Fruit fly (Drosophila melanogaster) whole organism, prepupa: ENCODE measurements around the gene CG31321.

ENCODE experiments used
- Blimp-1 ChIP-seq: fragments of 200-800 bp; sonication (Bioruptor generic); optimal IDR thresholded peaks from 3 replicates; lab custom pipeline; 2017; ENCODE audit warnings: missing biosample characterization, missing genetic modification characterization, mild to moderate bottlenecking, moderate library complexity, missing genetic modification reagents
- CG10631 ChIP-seq: fragments of 200-800 bp; sonication (Bioruptor generic); optimal IDR thresholded peaks from 2 replicates; lab custom pipeline; 2016; ENCODE audit warnings: missing biosample characterization, missing genetic modification characterization
- CG10669 ChIP-seq: fragments of 200-800 bp; sonication (Bioruptor generic); optimal IDR thresholded peaks from 3 replicates; lab custom pipeline; 2018; ENCODE audit warnings: missing biosample characterization, mild to moderate bottlenecking, missing genetic modification characterization, moderate library complexity
- CG11294 ChIP-seq: fragments of 200-800 bp; sonication (Bioruptor generic); IDR thresholded peaks from 2 replicates; pipeline ENCODE4 v1.3.6; 2022; ENCODE audit warnings: missing biosample characterization, missing genetic modification characterization
- CG11762 ChIP-seq: fragments of 200-800 bp; sonication (Bioruptor generic); optimal IDR thresholded peaks from 3 replicates; lab custom pipeline; 2016; ENCODE audit warnings: missing biosample characterization, missing genetic modification characterization; ENCODE audit not compliant: insufficient read depth
- CG11902 ChIP-seq: fragments of 200-800 bp; sonication (Bioruptor generic); optimal IDR thresholded peaks from 3 replicates; lab custom pipeline; 2016; ENCODE audit warnings: missing biosample characterization, missing genetic modification characterization
- CG15336 ChIP-seq: fragments of 200-800 bp; sonication (Bioruptor generic); IDR thresholded peaks from 2 replicates; pipeline ENCODE4 v1.3.6; 2022; ENCODE audit warnings: missing biosample characterization, missing genetic modification characterization
- CG1621 ChIP-seq: fragments of 200-800 bp; sonication (Bioruptor generic); optimal IDR thresholded peaks from 3 replicates; lab custom pipeline; 2018; ENCODE audit warnings: missing biosample characterization, mild to moderate bottlenecking, missing genetic modification characterization
- CG16779 ChIP-seq: fragments of 200-800 bp; sonication (Bioruptor generic); optimal IDR thresholded peaks from 3 replicates; lab custom pipeline; 2017; ENCODE audit warnings: missing biosample characterization, mild to moderate bottlenecking, missing genetic modification characterization
- CG3032 ChIP-seq: fragments of 200-800 bp; optimal IDR thresholded peaks from 2 replicates; lab custom pipeline; 2019; ENCODE audit warnings: missing biosample characterization, mild to moderate bottlenecking, missing genetic modification characterization, moderate library complexity
- CG31627 ChIP-seq: fragments of 200-800 bp; sonication (Bioruptor generic); optimal IDR thresholded peaks from 3 replicates; lab custom pipeline; 2016; ENCODE audit warnings: missing biosample characterization, missing genetic modification characterization
- CG32006 ChIP-seq: fragments of 200-800 bp; sonication (Bioruptor generic); optimal IDR thresholded peaks from 3 replicates; lab custom pipeline; 2017; ENCODE audit warnings: missing biosample characterization, mild to moderate bottlenecking, missing genetic modification characterization
- CG34406 ChIP-seq: fragments of 200-800 bp; sonication (Bioruptor generic); optimal IDR thresholded peaks from 3 replicates; lab custom pipeline; 2016; ENCODE audit warnings: missing biosample characterization, missing genetic modification characterization
- CG4318 ChIP-seq: fragments of 200-800 bp; sonication (Bioruptor generic); optimal IDR thresholded peaks from 3 replicates; lab custom pipeline; 2017; ENCODE audit warnings: missing biosample characterization, mild to moderate bottlenecking, missing genetic modification characterization
- CG6163 ChIP-seq: fragments of 200-800 bp; sonication (Bioruptor generic); IDR thresholded peaks from 3 replicates; pipeline ENCODE4 v1.3.6; 2022; ENCODE audit warnings: missing biosample characterization, missing genetic modification characterization
- CG6276 ChIP-seq: fragments of 200-800 bp; sonication (Bioruptor generic); optimal IDR thresholded peaks from 2 replicates; lab custom pipeline; 2017; ENCODE audit warnings: missing biosample characterization, mild to moderate bottlenecking, missing genetic modification characterization
- CG6792 ChIP-seq: fragments of 200-800 bp; sonication (Bioruptor generic); optimal IDR thresholded peaks from 3 replicates; lab custom pipeline; 2016; ENCODE audit warnings: missing biosample characterization, missing genetic modification characterization
- CG6854 ChIP-seq: fragments of 200-800 bp; sonication (Bioruptor generic); optimal IDR thresholded peaks from 2 replicates; lab custom pipeline; 2017; ENCODE audit warnings: missing biosample characterization, mild to moderate bottlenecking, missing genetic modification characterization
- CG7368 ChIP-seq: fragments of 200-800 bp; sonication (Bioruptor generic); optimal IDR thresholded peaks from 3 replicates; lab custom pipeline; 2016; ENCODE audit warnings: missing biosample characterization, missing genetic modification characterization
- CG8119 ChIP-seq: fragments of 200-800 bp; sonication (Bioruptor generic); IDR thresholded peaks from 3 replicates; pipeline ENCODE4 v1.3.6; 2022; ENCODE audit warnings: missing biosample characterization, missing genetic modification characterization
- CG8319 ChIP-seq: fragments of 200-800 bp; sonication (Bioruptor generic); optimal IDR thresholded peaks from 3 replicates; lab custom pipeline; 2016; ENCODE audit warnings: missing biosample characterization, missing genetic modification characterization
- CG8632 ChIP-seq: fragments of 200-800 bp; sonication (Bioruptor generic); optimal IDR thresholded peaks from 3 replicates; lab custom pipeline; 2016; ENCODE audit warnings: missing biosample characterization, missing genetic modification characterization
- CG9139 ChIP-seq: fragments of 200-800 bp; sonication (Bioruptor generic); optimal IDR thresholded peaks from 3 replicates; lab custom pipeline; 2017; ENCODE audit warnings: missing biosample characterization, mild to moderate bottlenecking, missing genetic modification characterization
- Eip75B ChIP-seq: fragments of 200-800 bp; sonication (Bioruptor generic); optimal IDR thresholded peaks from 3 replicates; lab custom pipeline; 2016; ENCODE audit warnings: missing biosample characterization, missing genetic modification characterization
- Eip93F ChIP-seq: fragments of 200-800 bp; sonication (Bioruptor generic); optimal IDR thresholded peaks from 2 replicates; lab custom pipeline; 2016; ENCODE audit warnings: missing biosample characterization, mild to moderate bottlenecking, missing genetic modification characterization
- Ets21C ChIP-seq: fragments of 200-800 bp; sonication (Bioruptor generic); optimal IDR thresholded peaks from 3 replicates; lab custom pipeline; 2016; ENCODE audit warnings: missing biosample characterization, missing genetic modification characterization
- Gug ChIP-seq: fragments of 200-800 bp; sonication (Bioruptor generic); IDR thresholded peaks from 2 replicates; pipeline ENCODE4 v1.3.6; 2022; ENCODE audit warnings: missing biosample characterization, missing genetic modification characterization
- Hr39 ChIP-seq: fragments of 200-800 bp; sonication (Bioruptor generic); optimal IDR thresholded peaks from 2 replicates; lab custom pipeline; 2016; ENCODE audit warnings: missing biosample characterization, missing genetic modification characterization
- Hr4 ChIP-seq: fragments of 200-800 bp; sonication (Bioruptor generic); optimal IDR thresholded peaks from 3 replicates; lab custom pipeline; 2016; ENCODE audit warnings: missing biosample characterization, missing genetic modification characterization
- Lpt ChIP-seq: fragments of 200-800 bp; sonication (Bioruptor generic); optimal IDR thresholded peaks from 3 replicates; lab custom pipeline; 2016; ENCODE audit warnings: missing biosample characterization, missing genetic modification characterization
- Met ChIP-seq: fragments of 200-800 bp; sonication (Bioruptor generic); optimal IDR thresholded peaks from 3 replicates; lab custom pipeline; 2016; ENCODE audit warnings: missing biosample characterization, missing genetic modification characterization
- Smox ChIP-seq: fragments of 200-800 bp; sonication (Bioruptor generic); optimal IDR thresholded peaks from 3 replicates; lab custom pipeline; 2016; ENCODE audit warnings: missing biosample characterization, missing genetic modification characterization
- Sox14 ChIP-seq: fragments of 200-800 bp; sonication (Bioruptor generic); optimal IDR thresholded peaks from 3 replicates; lab custom pipeline; 2016; ENCODE audit warnings: missing biosample characterization, missing genetic modification characterization
- acj6 ChIP-seq: fragments of 200-800 bp; sonication (Bioruptor generic); optimal IDR thresholded peaks from 3 replicates; lab custom pipeline; 2016; ENCODE audit warnings: missing biosample characterization, missing genetic modification characterization
- dsx ChIP-seq: fragments of 200-800 bp; optimal IDR thresholded peaks from 3 replicates; lab custom pipeline; 2019; ENCODE audit warnings: missing biosample characterization, mild to moderate bottlenecking, missing genetic modification characterization, moderate library complexity; ENCODE audit not compliant: poor library complexity, severe bottlenecking
- eg ChIP-seq: fragments of 200-800 bp; sonication (Bioruptor generic); IDR thresholded peaks from 3 replicates; pipeline ENCODE4 v1.3.6; 2022; ENCODE audit warnings: missing biosample characterization, missing genetic modification characterization
- fd59A ChIP-seq: fragments of 200-800 bp; sonication (Bioruptor generic); optimal IDR thresholded peaks from 2 replicates; lab custom pipeline; 2017; ENCODE audit warnings: missing biosample characterization, mild to moderate bottlenecking, missing genetic modification characterization, missing genetic modification reagents
- fd85E ChIP-seq: fragments of 200-800 bp; sonication (Bioruptor generic); optimal IDR thresholded peaks from 3 replicates; lab custom pipeline; 2016; ENCODE audit warnings: missing biosample characterization, missing genetic modification characterization
- fkh ChIP-seq: fragments of 200-800 bp; sonication (Bioruptor generic); optimal IDR thresholded peaks from 3 replicates; lab custom pipeline; 2017; ENCODE audit warnings: missing biosample characterization, mild to moderate bottlenecking, missing genetic modification characterization, moderate library complexity
- lz ChIP-seq: fragments of 200-800 bp; sonication (Bioruptor generic); optimal IDR thresholded peaks from 3 replicates; lab custom pipeline; 2016; ENCODE audit warnings: missing biosample characterization, missing genetic modification characterization
- net ChIP-seq: fragments of 200-800 bp; sonication (Bioruptor generic); optimal IDR thresholded peaks from 3 replicates; lab custom pipeline; 2016; ENCODE audit warnings: missing biosample characterization, missing genetic modification characterization
- salr ChIP-seq, 2 experiments: fragments of 200-800 bp; sonication (Bioruptor generic); optimal IDR thresholded peaks; 3 replicates each; lab custom pipeline; 2016 to 2018; ENCODE audit warnings: missing biosample characterization in 2 of 2, missing genetic modification characterization in 2 of 2, mild to moderate bottlenecking in 1 of 2
- spab ChIP-seq: fragments of 200-800 bp; sonication (Bioruptor generic); optimal IDR thresholded peaks from 2 replicates; lab custom pipeline; 2017; ENCODE audit warnings: missing biosample characterization, mild to moderate bottlenecking, missing genetic modification characterization, missing genetic modification reagents
- ss ChIP-seq, 2 experiments: fragments of 200-800 bp; sonication (Bioruptor generic); optimal IDR thresholded peaks; 2 replicates in 1 of 2; 3 replicates in 1 of 2; lab custom pipeline; 2017 to 2018; ENCODE audit warnings: mild to moderate bottlenecking in 2 of 2, missing biosample characterization in 2 of 2, missing genetic modification characterization in 2 of 2, moderate library complexity in 1 of 2
- svp ChIP-seq: fragments of 200-800 bp; sonication (Bioruptor generic); peaks from one replicate; lab custom pipeline; 2016; ENCODE audit warnings: missing biosample characterization, missing genetic modification characterization
- topi ChIP-seq: fragments of 200-800 bp; sonication (Bioruptor generic); optimal IDR thresholded peaks from 3 replicates; lab custom pipeline; 2016; ENCODE audit warnings: missing biosample characterization, missing genetic modification characterization
- vri ChIP-seq: fragments of 200-800 bp; sonication (Bioruptor generic); optimal IDR thresholded peaks from 3 replicates; lab custom pipeline; 2016; ENCODE audit warnings: missing biosample characterization, mild to moderate bottlenecking, missing genetic modification characterization

The CG31321 gene

dm6 chr3R:14291431-14291830 is 18.7 kb upstream of the CG31321 start (continued):
- TF ChIP-seq Ets21C (peak; percentile 60), CG11762 (GFP tag; lab: Kevin White, UChicago) (peak; percentile 73), Gug (GFP tag; lab: Robert Waterston, UW) (peak; percentile 49), CG32006 (GFP tag; lab: Kevin White, UChicago) (peak; percentile 91), CG3032 (tag; lab: Kevin White, UChicago) (peak; percentile 87), lz (GFP tag; lab: Kevin White, UChicago) (peak; percentile 77), salr (GFP tag; optimal IDR thresholded peaks at IDR 0.05; lab: Kevin White, UChicago) (peak; percentile 78 to 80), CG8632 (peak; percentile 75), CG6854 (GFP tag; lab: Kevin White, UChicago) (peak; percentile 85), ss (GFP tag; optimal IDR thresholded peaks at IDR 0.05; lab: Kevin White, UChicago) (peak; percentile 74 to 80), dsx (GFP tag; lab: Kevin White, UChicago) (peak; percentile 83), CG10669 (GFP tag; lab: Kevin White, UChicago) (peak; percentile 83), net (GFP tag; lab: Kevin White, UChicago) (peak; percentile 82), CG9139 (peak; percentile 70), CG1621 (tag; lab: Kevin White, UChicago) (peak; percentile 76), Smox (GFP tag; lab: Kevin White, UChicago) (peak; percentile 83), Blimp-1 (peak; percentile 66)
- TF ChIP-seq, all 60 proteins: peak for 58

DNA sequence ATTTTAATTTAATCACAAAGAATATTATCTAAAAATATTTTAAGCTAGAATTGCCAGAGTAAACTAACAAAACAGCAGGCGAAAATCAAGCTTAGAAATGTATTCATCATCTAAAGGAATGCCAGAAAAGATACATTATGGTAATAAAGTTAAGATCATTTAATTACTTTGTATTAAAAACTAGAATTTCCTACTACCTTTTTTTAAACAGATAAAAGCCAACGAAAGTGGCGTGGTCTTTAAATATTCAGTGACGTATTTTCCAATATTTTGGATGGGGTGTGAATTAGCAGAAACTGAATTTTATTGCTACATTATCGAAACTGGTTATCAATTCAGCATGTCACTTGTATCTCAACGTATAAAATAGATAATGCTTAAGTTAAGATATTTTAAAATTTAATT is 17.9 kb upstream of the CG31321 start:
- TF ChIP-seq CG4318 (GFP tag; lab: Kevin White, UChicago) (peak; percentile 67), CG8632 (peak; percentile 41), Lpt (GFP tag; lab: Kevin White, UChicago) (peak; percentile 67), CG11902 (GFP tag; lab: Kevin White, UChicago) (peak; percentile 35), topi (GFP tag; lab: Kevin White, UChicago) (peak; percentile 58), eg (GFP tag; lab: Robert Waterston, UW) (0 out of 3 replicates have a peak, but pooled peaks have one; percentile 35), CG6792 (peak; percentile 34), Hr4 (GFP tag; lab: Kevin White, UChicago) (peak; percentile 66), CG16779 (tag; lab: Kevin White, UChicago) (no peak), CG15336 (peak; percentile 41), CG34406 (GFP tag; lab: Kevin White, UChicago) (peak; percentile 50), CG3032 (tag; lab: Kevin White, UChicago) (peak; percentile 53), CG32006 (GFP tag; lab: Kevin White, UChicago) (peak; percentile 84), CG8119 (GFP tag; lab: Robert Waterston, UW) (peak; percentile 50; the same call in 1 of the 3 replicates), spab (GFP tag; lab: Kevin White, UChicago) (peak; percentile 74), CG11294 (GFP tag; lab: Robert Waterston, UW) (no peak), Sox14 (GFP tag; lab: Kevin White, UChicago) (peak; percentile 49), CG6276 (peak; percentile 73), Eip93F (GFP tag; lab: Kevin White, UChicago) (no peak), CG9139 (no peak), fd59A (GFP tag; lab: Kevin White, UChicago) (peak; percentile 38), fkh (no peak), CG6163 (GFP tag; lab: Robert Waterston, UW) (no peak), CG1621 (tag; lab: Kevin White, UChicago) (no peak), Hr39 (peak; percentile 45), net (GFP tag; lab: Kevin White, UChicago) (peak; percentile 49), svp (GFP tag; lab: Kevin White, UChicago) (peak; percentile 69), fd85E (peak; percentile 13), acj6 (peak; percentile 50), Blimp-1 (no peak), vri (GFP tag; lab: Kevin White, UChicago) (no peak), Eip75B (peak; percentile 29), dsx (GFP tag; lab: Kevin White, UChicago) (peak; percentile 24), lz (GFP tag; lab: Kevin White, UChicago) (peak; percentile 35), CG31627 (GFP tag; lab: Kevin White, UChicago) (peak; percentile 31), CG6854 (GFP tag; lab: Kevin White, UChicago) (no peak), Met (GFP tag; lab: Kevin White, UChicago) (peak; percentile 58), CG7368 (GFP tag; lab: Kevin White, UChicago) (no peak), Smox (GFP tag; lab: Kevin White, UChicago) (peak; percentile 43), Gug (GFP tag; lab: Robert Waterston, UW) (peak; percentile 22; the same call in 1 of the 2 replicates), CG10631 (GFP tag; lab: Kevin White, UChicago) (peak; percentile 57), CG8319 (GFP tag; lab: Kevin White, UChicago) (no peak), CG10669 (GFP tag; lab: Kevin White, UChicago) (peak; percentile 49)
